Worm (Caenorhabditis elegans) whole organism, L2 larva: Measurements from ENCODE around the gene cyp-25A6.

Experiments used
- F13H6.1 ChIP-seq: sonication (generic microtip); optimal IDR thresholded peaks from 2 replicates; lab custom pipeline; 2016; ENCODE audit warnings: missing genetic modification characterization, missing compliant biosample characterization
- aly-2 ChIP-seq: fragments of 150-350 bp; optimal IDR thresholded peaks from 2 replicates; lab custom pipeline; 2014; ENCODE audit warnings: missing biosample characterization, missing genetic modification characterization
- ama-1 ChIP-seq: fragments of 150-350 bp; optimal IDR thresholded peaks from 2 replicates; lab custom pipeline; 2018; ENCODE audit warnings: inconsistent platforms
- blmp-1 ChIP-seq: sonication (generic microtip); optimal IDR thresholded peaks from 2 replicates; lab custom pipeline; 2017; ENCODE audit warnings: missing genetic modification characterization, mild to moderate bottlenecking, missing compliant biosample characterization, antibody characterized with exemption, moderate library complexity; ENCODE audit not compliant: insufficient read depth
- egl-27 ChIP-seq: sonication (generic microtip); optimal IDR thresholded peaks from 3 replicates; lab custom pipeline; 2017; ENCODE audit warnings: missing biosample characterization, missing genetic modification reagents, missing genetic modification characterization
- fos-1 ChIP-seq: fragments of 150-350 bp; optimal IDR thresholded peaks from 2 replicates; lab custom pipeline; 2014; ENCODE audit warnings: missing biosample characterization, missing genetic modification characterization
- gmeb-1 ChIP-seq: fragments of 150-350 bp; optimal IDR thresholded peaks from 2 replicates; lab custom pipeline; 2014; ENCODE audit warnings: missing biosample characterization, missing genetic modification characterization
- lin-13 ChIP-seq: fragments of 150-350 bp; optimal IDR thresholded peaks from 2 replicates; lab custom pipeline; 2014; ENCODE audit warnings: missing biosample characterization, missing genetic modification reagents, missing genetic modification characterization
- nhr-23 ChIP-seq: fragments of 150-350 bp; optimal IDR thresholded peaks from 2 replicates; lab custom pipeline; 2014; ENCODE audit warnings: missing biosample characterization, missing genetic modification reagents, missing genetic modification characterization
- nhr-6 ChIP-seq: fragments of 150-350 bp; optimal IDR thresholded peaks from 2 replicates; lab custom pipeline; 2014; ENCODE audit warnings: missing biosample characterization, missing genetic modification characterization
- snpc-4 ChIP-seq: fragments of 150-350 bp; optimal IDR thresholded peaks from 2 replicates; lab custom pipeline; 2014; ENCODE audit warnings: missing biosample characterization, missing genetic modification characterization
- unc-62 ChIP-seq: fragments of 150-350 bp; optimal IDR thresholded peaks from 2 replicates; lab custom pipeline; 2014; ENCODE audit warnings: missing biosample characterization, missing genetic modification reagents, missing genetic modification characterization

DNA sequence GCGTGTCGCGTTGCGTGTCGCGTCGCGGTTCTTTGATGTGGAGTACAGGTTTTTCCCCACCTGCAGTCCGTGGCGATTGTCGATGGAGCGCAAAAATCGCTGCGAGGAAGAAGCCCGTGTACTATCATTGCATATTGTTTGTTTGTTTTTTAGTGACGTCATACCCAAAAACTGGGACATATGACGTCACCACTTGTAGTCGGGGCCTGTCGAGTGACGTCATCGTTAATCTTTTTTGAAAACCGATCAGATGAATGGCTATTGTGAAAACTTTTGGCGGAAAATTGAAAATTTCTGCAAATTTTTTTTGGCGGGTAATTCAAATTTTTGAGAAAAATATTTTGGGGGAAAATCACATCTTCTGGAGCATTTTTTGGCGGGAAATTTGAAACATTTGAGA, 30.0 kb upstream of the cyp-25A6 start:
- TF ChIP-seq blmp-1 (tag; lab: Kevin White, UChicago) (no peak), nhr-23 (tag; lab: Kevin White, UChicago) (no peak), fos-1 (tag; lab: Kevin White, UChicago) (no peak), aly-2 (tag; lab: Kevin White, UChicago) (no peak), lin-13 (GFP tag; lab: Kevin White, UChicago) (no peak), snpc-4 (tag; lab: Kevin White, UChicago) (no peak), nhr-6 (tag; lab: Kevin White, UChicago) (no peak), F13H6.1 (tag; lab: Kevin White, UChicago) (no peak), gmeb-1 (tag; lab: Kevin White, UChicago) (no peak), egl-27 (tag; lab: Kevin White, UChicago) (no peak), unc-62 (no peak), ama-1 (lab: Kevin White, UChicago) (no peak)
